Worm (Caenorhabditis elegans): Measurements from ENCODE around the gene str-135.

Gene str-135

DNA sequence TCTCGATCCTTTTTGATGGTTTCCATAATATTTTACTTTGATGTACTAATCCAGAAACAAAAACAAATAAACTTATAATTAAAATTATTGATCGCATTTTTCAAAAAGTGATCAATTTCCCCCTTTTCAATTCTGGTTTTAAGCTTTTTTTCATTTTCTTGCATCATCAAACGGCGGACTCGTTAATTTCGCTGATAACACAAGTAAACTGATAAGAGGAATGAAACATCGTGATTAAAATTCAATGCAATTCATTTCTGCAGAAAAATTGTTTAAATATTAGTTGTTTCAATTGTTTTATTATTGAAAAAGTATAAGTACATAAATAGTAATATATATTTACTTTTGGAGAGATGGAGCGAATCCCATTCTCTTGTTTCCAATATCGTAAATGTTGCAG, 13.4 kb downstream of the str-135 start (continued):
- TF ChIP-seq rcor-1 (GFP tag; IDR thresholded peaks at IDR 0.05) (no peak), pbrm-1 (GFP tag; IDR thresholded peaks at IDR 0.05) (no peak), nfyb-1 (GFP tag; IDR thresholded peaks at IDR 0.05) (0 out of 2 replicates have a peak, but pooled peaks have one; percentile 24), nhr-80 (tag; optimal IDR thresholded peaks at IDR 0.05) (peak; percentile 71), F37B4.10 (GFP tag; IDR thresholded peaks at IDR 0.05) (no peak), ceh-40 (GFP tag; IDR thresholded peaks at IDR 0.05) (no peak), C06A6.2 (GFP tag; conservative IDR thresholded peaks at IDR 0.05) (no peak), ceh-79 (tag; optimal IDR thresholded peaks at IDR 0.05) (no peak), xnd-1 (tag; optimal IDR thresholded peaks at IDR 0.05) (no peak), lin-54 (GFP tag; optimal IDR thresholded peaks at IDR 0.05) (no peak), egrh-3 (GFP tag; IDR thresholded peaks at IDR 0.05) (no peak), T26A5.8 (tag; optimal IDR thresholded peaks at IDR 0.05) (no peak), lag-1 (GFP tag; IDR thresholded peaks at IDR 0.05) (no peak), mes-4 (tag; optimal IDR thresholded peaks at IDR 0.05) (no peak), Y95B8A.8 (GFP tag; IDR thresholded peaks at IDR 0.05) (no peak), mcd-1 (GFP tag; IDR thresholded peaks at IDR 0.05) (no peak), ztf-18 (tag; optimal IDR thresholded peaks at IDR 0.05) (no peak), akir-1 (GFP tag; optimal IDR thresholded peaks at IDR 0.05) (no peak), Y79H2A.3 (GFP tag; conservative IDR thresholded peaks at IDR 0.05) (no peak), ekl-4 (GFP tag; IDR thresholded peaks at IDR 0.05) (0 out of 2 replicates have a peak, but pooled peaks have one; percentile 21), ceh-91 (GFP tag; IDR thresholded peaks at IDR 0.05) (no peak), lir-1 (GFP tag; conservative IDR thresholded peaks at IDR 0.05) (no peak), C17E4.6 (GFP tag; IDR thresholded peaks at IDR 0.05) (no peak), snpc-3.4 (tag; optimal IDR thresholded peaks at IDR 0.05) (no peak), Y53G8AR.9 (GFP tag; conservative IDR thresholded peaks at IDR 0.05) (peak; percentile 69), snpc-4 (GFP tag; optimal IDR thresholded peaks at IDR 0.05) (no peak), snpc-4 (tag; optimal IDR thresholded peaks at IDR 0.05) (peak in 1 of 4 experiments; percentile 5), madf-10 (tag; optimal IDR thresholded peaks at IDR 0.05) (no peak)

DNA sequence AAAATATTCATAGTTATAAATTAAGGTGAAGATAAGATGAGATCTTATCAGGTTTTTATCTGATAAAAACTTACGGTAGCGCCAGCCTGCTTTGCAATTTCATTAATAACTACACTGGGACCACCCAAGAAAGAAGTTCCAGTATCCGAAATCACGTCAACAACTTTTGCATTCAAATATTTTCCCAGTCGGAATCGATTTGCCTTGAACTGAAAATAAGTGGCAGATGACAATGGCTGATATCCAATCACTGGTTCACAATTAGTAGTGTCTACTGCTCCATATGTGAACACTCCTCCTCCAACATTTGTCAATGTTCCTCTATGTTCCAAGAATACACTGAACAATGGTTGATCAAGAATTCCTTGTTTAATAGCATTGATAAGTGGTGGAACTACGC, 14.4 kb downstream of the str-135 start, which contains the start of gene F21F8.5:
Gene F21F8.5 (minus strand): TSS at position 101 of the 400 bp plus-strand sequence.
- TF ChIP-seq Y95B8A.8 (GFP tag; IDR thresholded peaks at IDR 0.05) (no peak), ztf-3 (GFP tag; optimal IDR thresholded peaks at IDR 0.05) (no peak), nhr-179 (tag; optimal IDR thresholded peaks at IDR 0.05) (no peak)

DNA sequence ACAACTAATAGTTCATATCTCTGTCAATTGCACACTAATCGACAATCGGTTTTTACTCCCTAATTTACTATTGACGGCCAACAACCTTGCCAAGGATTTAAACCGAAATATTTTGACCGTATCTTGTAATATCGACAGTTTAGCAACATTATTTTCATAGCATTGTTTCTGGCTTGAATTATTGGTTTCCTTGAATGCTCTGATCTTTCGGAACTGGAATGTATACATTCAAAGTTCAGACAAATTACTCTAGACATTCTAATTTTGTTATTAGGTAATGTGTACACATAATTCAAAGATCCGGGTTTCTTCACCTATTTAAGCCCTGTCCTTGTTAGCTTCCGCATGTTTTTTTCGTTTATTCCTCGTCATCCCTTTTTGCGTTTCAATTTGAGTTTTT, 16.7 kb downstream of the str-135 start, which contains the start of gene C16D9.9:
Gene C16D9.9 (plus strand): TSS at position 301 of the 400 bp plus-strand sequence.
- TF ChIP-seq Y79H2A.3 (GFP tag; conservative IDR thresholded peaks at IDR 0.05): no peak
- no peak for TF ChIP-seq snpc-1.1 (tag; optimal IDR thresholded peaks at IDR 0.05; ENCODE audit: insufficient read depth)
- no peak for TF ChIP-seq F55B11.4 (tag; optimal IDR thresholded peaks at IDR 0.05; ENCODE audit: borderline replicate concordance, insufficient read depth)
- no peak for TF ChIP-seq nhr-179 (tag; optimal IDR thresholded peaks at IDR 0.05)
- no peak for TF ChIP-seq D2030.7 (GFP tag; IDR thresholded peaks at IDR 0.05)
- no peak for TF ChIP-seq egrh-3 (GFP tag; IDR thresholded peaks at IDR 0.05)
- no peak for TF ChIP-seq fkh-3 (tag; optimal IDR thresholded peaks at IDR 0.05)
- TF ChIP-seq zfh-2 (GFP tag; conservative IDR thresholded peaks at IDR 0.05): no peak
- TF ChIP-seq F22D6.2 (tag; optimal IDR thresholded peaks at IDR 0.05): no peak
- TF ChIP-seq tbp1 (GFP tag; optimal IDR thresholded peaks at IDR 0.05): no peak

Measured in whole organism, young adult.